Fruit fly (Drosophila melanogaster) whole organism, embryonic: Measurements from ENCODE around the gene CG9855.

Source experiments
- Ada2b ChIP-seq: fragments of 200-800 bp; sonication (Bioruptor generic); IDR thresholded peaks from 2 replicates; pipeline ENCODE4 v1.3.6; 2022; ENCODE audit warnings: missing biosample characterization, missing genetic modification characterization
- Awh ChIP-seq: fragments of 200-800 bp; sonication (Bioruptor generic); IDR thresholded peaks from 2 replicates; pipeline ENCODE4, ENCODE4 v1.3.6; 2022; ENCODE audit warnings: missing biosample characterization, missing genetic modification characterization
- Bgb ChIP-seq: fragments of 200-800 bp; sonication (Bioruptor generic); IDR thresholded peaks from 2 replicates; pipeline ENCODE4 v1.3.6; 2022; ENCODE audit warnings: missing biosample characterization, missing genetic modification characterization; ENCODE audit not compliant: partially characterized antibody
- CG10147 ChIP-seq: fragments of 200-800 bp; sonication (Bioruptor generic); optimal IDR thresholded peaks from 2 replicates; lab custom pipeline; 2019; ENCODE audit warnings: missing biosample characterization, mild to moderate bottlenecking, missing genetic modification characterization, moderate library complexity
- CG11398 ChIP-seq: fragments of 200-800 bp; sonication (Bioruptor generic); optimal IDR thresholded peaks from 2 replicates; lab custom pipeline; 2016; ENCODE audit warnings: missing biosample characterization, missing genetic modification characterization
- CG12299 ChIP-seq: fragments of 200-800 bp; sonication (Bioruptor generic); optimal IDR thresholded peaks from 2 replicates; lab custom pipeline; 2018; ENCODE audit warnings: missing biosample characterization, mild to moderate bottlenecking, missing genetic modification characterization
- CG13624 ChIP-seq: fragments of 200-800 bp; sonication (Bioruptor generic); optimal IDR thresholded peaks from 2 replicates; lab custom pipeline; 2016; ENCODE audit warnings: missing biosample characterization, missing genetic modification characterization
- CG1529 ChIP-seq: fragments of 200-800 bp; sonication (Bioruptor generic); optimal IDR thresholded peaks from 3 replicates; lab custom pipeline; 2018; ENCODE audit warnings: missing biosample characterization, missing genetic modification characterization
- CG17359 ChIP-seq: fragments of 200-800 bp; sonication (Bioruptor generic); optimal IDR thresholded peaks from 3 replicates; lab custom pipeline; 2018; ENCODE audit warnings: missing biosample characterization, mild to moderate bottlenecking, missing genetic modification characterization, moderate library complexity
- CG18599 ChIP-seq: fragments of 200-800 bp; sonication (Bioruptor generic); optimal IDR thresholded peaks from 3 replicates; lab custom pipeline; 2017; ENCODE audit warnings: missing biosample characterization, missing genetic modification characterization, mild to moderate bottlenecking, moderate library complexity, missing genetic modification reagents
- CG2116 ChIP-seq: fragments of 200-800 bp; sonication (Bioruptor generic); optimal IDR thresholded peaks from 3 replicates; lab custom pipeline; 2018; ENCODE audit warnings: missing biosample characterization, mild to moderate bottlenecking, missing genetic modification characterization
- CG2202 ChIP-seq: fragments of 200-800 bp; sonication (Bioruptor generic); optimal IDR thresholded peaks from 2 replicates; lab custom pipeline; 2018; ENCODE audit warnings: missing biosample characterization, mild to moderate bottlenecking, missing genetic modification characterization
- CG4617 ChIP-seq: fragments of 200-800 bp; sonication (Bioruptor generic); optimal IDR thresholded peaks from 3 replicates; lab custom pipeline; 2016; ENCODE audit warnings: missing biosample characterization, missing genetic modification characterization, borderline replicate concordance
- CG4854 ChIP-seq: fragments of 200-800 bp; sonication (Bioruptor generic); optimal IDR thresholded peaks from 2 replicates; lab custom pipeline; 2016; ENCODE audit warnings: missing biosample characterization, missing genetic modification characterization, inconsistent platforms
- CG5953 ChIP-seq: fragments of 200-800 bp; sonication (Bioruptor generic); IDR thresholded peaks from 2 replicates; pipeline ENCODE4 v1.3.6; 2022; ENCODE audit warnings: missing biosample characterization, missing genetic modification characterization
- CG6689 ChIP-seq: fragments of 200-800 bp; sonication (Bioruptor generic); IDR thresholded peaks from 2 replicates; pipeline ENCODE4 v1.3.6; 2022; ENCODE audit warnings: missing biosample characterization, missing genetic modification characterization
- CG8765 ChIP-seq: fragments of 200-800 bp; sonication (Bioruptor generic); IDR thresholded peaks from 2 replicates; pipeline ENCODE4 v1.3.6; 2022; ENCODE audit warnings: missing biosample characterization, missing genetic modification characterization
- CG9609 ChIP-seq: fragments of 200-800 bp; sonication (Bioruptor generic); optimal IDR thresholded peaks from 3 replicates; lab custom pipeline; 2016; ENCODE audit warnings: missing biosample characterization, missing genetic modification characterization
- CG9817 ChIP-seq: fragments of 200-800 bp; sonication (Bioruptor generic); optimal IDR thresholded peaks from 2 replicates; lab custom pipeline; 2018; ENCODE audit warnings: missing biosample characterization, mild to moderate bottlenecking, missing genetic modification characterization, moderate library complexity
- CrebB ChIP-seq: fragments of 200-800 bp; sonication (Bioruptor generic); optimal IDR thresholded peaks from 3 replicates; lab custom pipeline; 2018; ENCODE audit warnings: missing biosample characterization, mild to moderate bottlenecking, missing genetic modification characterization
- D19B ChIP-seq: fragments of 200-800 bp; sonication (Bioruptor generic); optimal IDR thresholded peaks from 2 replicates; lab custom pipeline; 2017; ENCODE audit warnings: missing biosample characterization, mild to moderate bottlenecking, missing genetic modification characterization
- Dad ChIP-seq: fragments of 200-800 bp; sonication (Bioruptor generic); optimal IDR thresholded peaks from 3 replicates; lab custom pipeline; 2016; ENCODE audit warnings: missing biosample characterization, missing genetic modification characterization
- Dp ChIP-seq: fragments of 200-800 bp; sonication (Bioruptor generic); optimal IDR thresholded peaks from 2 replicates; lab custom pipeline; 2018; ENCODE audit warnings: missing biosample characterization, mild to moderate bottlenecking, missing genetic modification characterization, moderate library complexity
- Ets65A ChIP-seq: fragments of 200-800 bp; sonication (Bioruptor generic); peaks from one replicate; lab custom pipeline; 2016; ENCODE audit warnings: missing biosample characterization, missing genetic modification characterization
- HHEX ChIP-seq: fragments of 200-800 bp; sonication (Bioruptor generic); optimal IDR thresholded peaks from 3 replicates; lab custom pipeline; 2017; ENCODE audit warnings: missing biosample characterization, mild to moderate bottlenecking, missing genetic modification characterization, missing genetic modification reagents
- HmgZ ChIP-seq: fragments of 200-800 bp; sonication (Bioruptor generic); optimal IDR thresholded peaks from 2 replicates; lab custom pipeline; 2018; ENCODE audit warnings: missing biosample characterization, mild to moderate bottlenecking, missing genetic modification characterization
- Hmr ChIP-seq: fragments of 200-800 bp; sonication (Bioruptor generic); optimal IDR thresholded peaks from 3 replicates; lab custom pipeline; 2017; ENCODE audit warnings: mild to moderate bottlenecking, missing biosample characterization, missing genetic modification reagents, missing genetic modification characterization
- Kr ChIP-seq: fragments of 200-800 bp; sonication (Bioruptor generic); optimal IDR thresholded peaks from 2 replicates; lab custom pipeline; 2017; ENCODE audit warnings: missing biosample characterization, mild to moderate bottlenecking, missing genetic modification characterization
- MTF-1 ChIP-seq: fragments of 200-800 bp; sonication (Bioruptor generic); optimal IDR thresholded peaks from 2 replicates; lab custom pipeline; 2018; ENCODE audit warnings: missing biosample characterization, mild to moderate bottlenecking, missing genetic modification characterization, borderline replicate concordance
- Max ChIP-seq: fragments of 200-800 bp; sonication (Bioruptor generic); optimal IDR thresholded peaks from 2 replicates; lab custom pipeline; 2016; ENCODE audit warnings: missing biosample characterization, mild to moderate bottlenecking, missing genetic modification characterization
- Rx ChIP-seq: fragments of 200-800 bp; sonication (Bioruptor generic); IDR thresholded peaks from 2 replicates; pipeline ENCODE4 v1.3.6; 2022; ENCODE audit warnings: missing biosample characterization, missing genetic modification characterization
- Ssrp ChIP-seq: fragments of 200-800 bp; sonication (Bioruptor generic); optimal IDR thresholded peaks from 2 replicates; lab custom pipeline; 2018; ENCODE audit warnings: missing biosample characterization, mild to moderate bottlenecking, missing genetic modification characterization, moderate library complexity
- ash1 ChIP-seq: fragments of 200-800 bp; sonication (Bioruptor generic); optimal IDR thresholded peaks from 2 replicates; lab custom pipeline; 2018; ENCODE audit warnings: missing biosample characterization, mild to moderate bottlenecking, missing genetic modification characterization
- cg ChIP-seq: fragments of 200-800 bp; sonication (Bioruptor generic); optimal IDR thresholded peaks from 3 replicates; lab custom pipeline; 2019; ENCODE audit warnings: missing biosample characterization, mild to moderate bottlenecking, missing genetic modification characterization, moderate library complexity
- chif ChIP-seq, 2 experiments: fragments of 200-800 bp; sonication (Bioruptor generic); optimal IDR thresholded peaks; 3 replicates each; lab custom pipeline; 2016; ENCODE audit warnings: missing biosample characterization in 2 of 2, missing genetic modification characterization in 2 of 2
- dan ChIP-seq: fragments of 200-800 bp; sonication (Bioruptor generic); IDR thresholded peaks from 2 replicates; pipeline ENCODE4 v1.3.6; 2022; ENCODE audit warnings: missing biosample characterization, missing genetic modification characterization
- esg ChIP-seq: fragments of 200-800 bp; sonication (Bioruptor generic); conservative IDR thresholded peaks from 2 replicates; pipeline ENCODE4 v1.3.6; 2022; ENCODE audit warnings: missing biosample characterization, missing genetic modification characterization
- ftz-f1 ChIP-seq: fragments of 200-800 bp; sonication (Bioruptor generic); optimal IDR thresholded peaks from 2 replicates; lab custom pipeline; 2016; ENCODE audit warnings: missing biosample characterization, missing genetic modification characterization
- h ChIP-seq: fragments of >200 bp; optimal IDR thresholded peaks from 2 replicates; lab custom pipeline; 2017
- her ChIP-seq: fragments of 200-800 bp; sonication (Bioruptor generic); optimal IDR thresholded peaks from 2 replicates; lab custom pipeline; 2016; ENCODE audit warnings: missing biosample characterization, missing genetic modification characterization
- hkb ChIP-seq, 2 experiments: fragments of 200-800 bp in 1 of 2; fragments of >200 bp in 1 of 2; sonication (Bioruptor generic) in 1 of 2; IDR thresholded peaks in 1 of 2; optimal IDR thresholded peaks in 1 of 2; 2 replicates each; pipeline versions ENCODE4 v1.3.6 to Lab custom; 2017 to 2022; ENCODE audit warnings: missing biosample characterization in 1 of 2, missing genetic modification characterization in 1 of 2
- kah ChIP-seq: fragments of 200-800 bp; sonication (Bioruptor generic); optimal IDR thresholded peaks from 2 replicates; lab custom pipeline; 2018; ENCODE audit warnings: missing biosample characterization, mild to moderate bottlenecking, missing genetic modification characterization
- kni ChIP-seq: fragments of 200-800 bp; sonication (Bioruptor generic); optimal IDR thresholded peaks from 3 replicates; lab custom pipeline; 2017; ENCODE audit warnings: mild to moderate bottlenecking, missing biosample characterization, missing genetic modification reagents, missing genetic modification characterization
- mam ChIP-seq: fragments of 200-800 bp; sonication (Bioruptor generic); optimal IDR thresholded peaks from 3 replicates; lab custom pipeline; 2016; ENCODE audit warnings: missing biosample characterization, missing genetic modification characterization
- oc ChIP-seq: fragments of 200-800 bp; sonication (Bioruptor generic); optimal IDR thresholded peaks from 2 replicates; lab custom pipeline; 2018; ENCODE audit warnings: missing biosample characterization, mild to moderate bottlenecking, missing genetic modification characterization, moderate library complexity
- pfk ChIP-seq: fragments of 200-800 bp; sonication (Bioruptor generic); optimal IDR thresholded peaks from 2 replicates; lab custom pipeline; 2018; ENCODE audit warnings: missing biosample characterization, mild to moderate bottlenecking, missing genetic modification characterization, moderate library complexity
- sens-2 ChIP-seq: fragments of 200-800 bp; sonication (Bioruptor generic); IDR thresholded peaks from 2 replicates; pipeline ENCODE4 v1.3.6; 2022; ENCODE audit warnings: missing biosample characterization, missing genetic modification characterization
- shn ChIP-seq: fragments of 200-800 bp; sonication (Bioruptor generic); optimal IDR thresholded peaks from 3 replicates; lab custom pipeline; 2016; ENCODE audit warnings: missing biosample characterization, missing genetic modification characterization
- slou ChIP-seq: fragments of 200-800 bp; sonication (Bioruptor generic); optimal IDR thresholded peaks from 3 replicates; lab custom pipeline; 2016; ENCODE audit warnings: missing biosample characterization, missing genetic modification characterization
- sqz ChIP-seq: fragments of 200-800 bp; sonication (Bioruptor generic); optimal IDR thresholded peaks from 3 replicates; lab custom pipeline; 2018; ENCODE audit warnings: missing biosample characterization, mild to moderate bottlenecking, missing genetic modification characterization
- wek ChIP-seq: fragments of 200-800 bp; sonication (Bioruptor generic); optimal IDR thresholded peaks from 3 replicates; lab custom pipeline; 2018; ENCODE audit warnings: missing biosample characterization, mild to moderate bottlenecking, missing genetic modification characterization, moderate library complexity

The CG9855 gene

dm6 chr3R:4437113-4437512 lies 39.4 kb upstream of the CG9855 start, which contains the start of the genes Lipt2 and CG14650 (continued):
- TF ChIP-seq ash1, result no peak
- TF ChIP-seq HmgZ (tag; lab: Kevin White, UChicago), result peak; percentile 86
- no peak for TF ChIP-seq CG1529
- no peak for TF ChIP-seq Ada2b
- TF ChIP-seq CG4854 (GFP tag; lab: Kevin White, UChicago), result peak; percentile 17
- TF ChIP-seq Max, result no peak
- peak; percentile 57 for TF ChIP-seq hkb (optimal IDR thresholded peaks at IDR 0.05; lab: Kevin White, UChicago)
- peak; percentile 50 for TF ChIP-seq hkb (GFP tag; IDR thresholded peaks at IDR 0.05; lab: Robert Waterston, UW)
- TF ChIP-seq Hmr (GFP tag; lab: Kevin White, UChicago), result no peak
- 0 out of 2 replicates have a peak, but pooled peaks have one; percentile 21 for TF ChIP-seq Bgb (GFP tag; lab: Robert Waterston, UW)
- TF ChIP-seq CG6689 (GFP tag; lab: Robert Waterston, UW), result peak; percentile 55
- peak; percentile 79 for TF ChIP-seq mam
- peak; percentile 58 for TF ChIP-seq CG10147 (GFP tag; lab: Kevin White, UChicago)
- no peak for TF ChIP-seq CG8765 (GFP tag; lab: Robert Waterston, UW)
- TF ChIP-seq chif (GFP tag; optimal IDR thresholded peaks at IDR 0.05; lab: Kevin White, UChicago), result peak; percentile 36 to 55
- TF ChIP-seq MTF-1 (GFP tag; lab: Kevin White, UChicago), result no peak
- TF ChIP-seq shn, result peak; percentile 63
- TF ChIP-seq Rx (GFP tag; lab: Robert Waterston, UW), result no peak
- TF ChIP-seq Ets65A, result peak; percentile 94
- TF ChIP-seq sens-2 (GFP tag; lab: Robert Waterston, UW), result no peak
- TF ChIP-seq Ssrp (tag; lab: Kevin White, UChicago), result peak; percentile 32
- TF ChIP-seq kah (GFP tag; lab: Kevin White, UChicago), result no peak
- peak; percentile 96 for TF ChIP-seq CG2116
- TF ChIP-seq wek, result no peak
- TF ChIP-seq Awh (GFP tag; lab: Robert Waterston, UW), result no peak
- no peak for TF ChIP-seq pfk (GFP tag; lab: Kevin White, UChicago)
- no peak for TF ChIP-seq dan (GFP tag; lab: Robert Waterston, UW)
- peak; percentile 53 for TF ChIP-seq her (GFP tag; lab: Kevin White, UChicago)
- TF ChIP-seq Kr, result no peak
- peak; percentile 62 for TF ChIP-seq Dp (GFP tag; lab: Kevin White, UChicago)
- no peak for TF ChIP-seq kni (GFP tag; lab: Kevin White, UChicago)
- no peak for TF ChIP-seq oc (tag; lab: Kevin White, UChicago)
- TF ChIP-seq HHEX (GFP tag; lab: Kevin White, UChicago), result peak; percentile 43
- TF ChIP-seq CG11398, result no peak
- TF ChIP-seq CG4617, result peak; percentile 98
- TF ChIP-seq CG18599 (GFP tag; lab: Kevin White, UChicago), result no peak
- no peak for TF ChIP-seq CrebB (tag; lab: Kevin White, UChicago)
- peak; percentile 62 for TF ChIP-seq CG12299
- TF ChIP-seq ftz-f1 (GFP tag; lab: Kevin White, UChicago), result peak; percentile 36
- TF ChIP-seq CG9609 (GFP tag; lab: Kevin White, UChicago), result peak; percentile 70
- peak; percentile 48 for TF ChIP-seq Dad (GFP tag; lab: Kevin White, UChicago)
- no peak for TF ChIP-seq h (lab: Kevin White, UChicago)
- TF ChIP-seq cg, result no peak
- TF ChIP-seq CG13624 (GFP tag; lab: Kevin White, UChicago), result peak; percentile 85
- no peak for TF ChIP-seq sqz (GFP tag; lab: Kevin White, UChicago)
- peak; percentile 37 for TF ChIP-seq CG2202 (tag; lab: Kevin White, UChicago)
- no peak for TF ChIP-seq slou (GFP tag; lab: Kevin White, UChicago)
- peak; percentile 47 for TF ChIP-seq CG17359 (tag; lab: Kevin White, UChicago)
- no peak for TF ChIP-seq esg (GFP tag; lab: Robert Waterston, UW)
- peak; percentile 62 for TF ChIP-seq CG9817
- TF ChIP-seq CG5953 (GFP tag; lab: Robert Waterston, UW), result no peak
- TF ChIP-seq D19B, result no peak
